Fruit fly (Drosophila melanogaster) whole organism, embryonic: ENCODE measurements around the gene Torsin.

Source experiments
- Ada2b ChIP-seq: fragments of 200-800 bp; sonication (Bioruptor generic); IDR thresholded peaks from 2 replicates; pipeline ENCODE4 v1.3.6; 2022; ENCODE audit warnings: missing biosample characterization, missing genetic modification characterization
- Antp ChIP-seq: fragments of 200-800 bp; sonication (Bioruptor generic); optimal IDR thresholded peaks from 3 replicates; lab custom pipeline; 2016; ENCODE audit warnings: missing biosample characterization, missing genetic modification characterization
- CG12071 ChIP-seq: fragments of 200-800 bp; sonication (Bioruptor generic); optimal IDR thresholded peaks from 3 replicates; lab custom pipeline; 2018; ENCODE audit warnings: missing biosample characterization, mild to moderate bottlenecking, missing genetic modification characterization
- CG12104 ChIP-seq: fragments of 200-800 bp; sonication (Bioruptor generic); optimal IDR thresholded peaks from 3 replicates; lab custom pipeline; 2016; ENCODE audit warnings: missing biosample characterization, missing genetic modification characterization
- CG1233 ChIP-seq: fragments of 200-800 bp; sonication (Bioruptor generic); optimal IDR thresholded peaks from 4 replicates; lab custom pipeline; 2018; ENCODE audit warnings: missing biosample characterization, mild to moderate bottlenecking, missing genetic modification characterization
- CG12744 ChIP-seq: fragments of 200-800 bp; sonication (Bioruptor generic); optimal IDR thresholded peaks from 2 replicates; lab custom pipeline; 2016; ENCODE audit warnings: missing biosample characterization, missing genetic modification characterization
- CG17385 ChIP-seq: fragments of 200-800 bp; sonication (Bioruptor generic); optimal IDR thresholded peaks from 3 replicates; lab custom pipeline; 2018; ENCODE audit warnings: missing biosample characterization, mild to moderate bottlenecking, missing genetic modification characterization
- CG18011 ChIP-seq: fragments of 200-800 bp; sonication (Bioruptor generic); optimal IDR thresholded peaks from 2 replicates; lab custom pipeline; 2017; ENCODE audit warnings: missing biosample characterization, missing genetic modification characterization, mild to moderate bottlenecking, moderate library complexity, missing genotype
- CG31365 ChIP-seq: fragments of 200-800 bp; sonication (Bioruptor generic); optimal IDR thresholded peaks from 2 replicates; lab custom pipeline; 2018; ENCODE audit warnings: missing biosample characterization, mild to moderate bottlenecking, missing genetic modification characterization
- CG3163 ChIP-seq: fragments of 200-800 bp; sonication (Bioruptor generic); optimal IDR thresholded peaks from 3 replicates; lab custom pipeline; 2016; ENCODE audit warnings: missing biosample characterization, missing genetic modification characterization
- CG32767 ChIP-seq: fragments of 200-800 bp; sonication (Bioruptor generic); IDR thresholded peaks from 2 replicates; pipeline ENCODE4 v1.3.6; 2022; ENCODE audit warnings: missing biosample characterization, missing genetic modification characterization
- CG32772 ChIP-seq: fragments of 200-800 bp; sonication (Bioruptor generic); IDR thresholded peaks from 2 replicates; pipeline ENCODE4 v1.3.6; 2022; ENCODE audit warnings: missing biosample characterization, missing genetic modification characterization
- CG42726 ChIP-seq: fragments of 200-800 bp; sonication (Bioruptor generic); IDR thresholded peaks from 2 replicates; pipeline ENCODE4 v1.3.6; 2022; ENCODE audit warnings: missing biosample characterization, missing genetic modification characterization; ENCODE audit not compliant: partially characterized antibody
- CG4404 ChIP-seq: fragments of 200-800 bp; sonication (Bioruptor generic); IDR thresholded peaks from 2 replicates; pipeline ENCODE4 v1.3.6; 2022; ENCODE audit warnings: missing biosample characterization, missing genetic modification characterization
- CG5180 ChIP-seq: fragments of 200-800 bp; sonication (Bioruptor generic); optimal IDR thresholded peaks from 3 replicates; lab custom pipeline; 2017; ENCODE audit warnings: missing biosample characterization, missing genetic modification characterization, mild to moderate bottlenecking, moderate library complexity, missing genetic modification reagents
- CG5245 ChIP-seq: fragments of 200-800 bp; sonication (Bioruptor generic); optimal IDR thresholded peaks from 3 replicates; lab custom pipeline; 2016; ENCODE audit warnings: missing biosample characterization, missing genetic modification characterization
- CG6765 ChIP-seq: fragments of 200-800 bp; sonication (Bioruptor generic); optimal IDR thresholded peaks from 3 replicates; lab custom pipeline; 2017; ENCODE audit warnings: missing biosample characterization, mild to moderate bottlenecking, missing genetic modification characterization
- CG7372 ChIP-seq: fragments of 200-800 bp; sonication (Bioruptor generic); IDR thresholded peaks from 2 replicates; pipeline ENCODE4 v1.3.6; 2022; ENCODE audit warnings: missing biosample characterization, missing genetic modification characterization
- CG8388 ChIP-seq: fragments of 200-800 bp; sonication (Bioruptor generic); optimal IDR thresholded peaks from 2 replicates; lab custom pipeline; 2019; ENCODE audit warnings: missing biosample characterization, mild to moderate bottlenecking, missing genetic modification characterization, moderate library complexity
- CG9727 ChIP-seq: fragments of 200-800 bp; sonication (Bioruptor generic); optimal IDR thresholded peaks from 3 replicates; lab custom pipeline; 2017; ENCODE audit warnings: missing biosample characterization, mild to moderate bottlenecking, missing genetic modification characterization
- Dfd ChIP-seq, 2 experiments: fragments of >200 bp; optimal IDR thresholded peaks; 2 replicates each; lab custom pipeline; 2017; ENCODE audit warnings: missing biosample characterization in 2 of 2, missing genetic modification characterization in 2 of 2
- Dip2 ChIP-seq: fragments of 200-800 bp; sonication (Bioruptor generic); IDR thresholded peaks from 2 replicates; pipeline ENCODE4 v1.3.6; 2022; ENCODE audit warnings: missing biosample characterization, missing genetic modification characterization
- Ets65A ChIP-seq: fragments of 200-800 bp; sonication (Bioruptor generic); peaks from one replicate; lab custom pipeline; 2016; ENCODE audit warnings: missing biosample characterization, missing genetic modification characterization
- HmgZ ChIP-seq: fragments of 200-800 bp; sonication (Bioruptor generic); optimal IDR thresholded peaks from 2 replicates; lab custom pipeline; 2018; ENCODE audit warnings: missing biosample characterization, mild to moderate bottlenecking, missing genetic modification characterization
- Pdp1 ChIP-seq, 2 experiments: fragments of 200-800 bp; sonication (Bioruptor generic); optimal IDR thresholded peaks; 3 replicates each; lab custom pipeline; 2016; ENCODE audit warnings: missing biosample characterization in 2 of 2, missing genetic modification characterization in 2 of 2, mild to moderate bottlenecking in 1 of 2, moderate library complexity in 1 of 2
- Poxn ChIP-seq: fragments of 200-800 bp; sonication (Bioruptor generic); IDR thresholded peaks from 2 replicates; pipeline ENCODE4 v1.3.6; 2022; ENCODE audit warnings: missing biosample characterization, missing genetic modification characterization
- Trl ChIP-seq, 3 experiments: fragments of >200 bp in 2 of 3; fragments of 200-800 bp in 1 of 3; sonication (Bioruptor generic) in 1 of 3; optimal IDR thresholded peaks; 2 replicates in 1 of 3; 3 replicates in 2 of 3; lab custom pipeline; 2016 to 2017; ENCODE audit warnings: missing biosample characterization in 1 of 3, missing genetic modification characterization in 1 of 3
- ato ChIP-seq: fragments of 200-800 bp; sonication (Bioruptor generic); IDR thresholded peaks from 2 replicates; pipeline ENCODE4 v1.3.6; 2022; ENCODE audit warnings: missing biosample characterization, missing genetic modification characterization; ENCODE audit not compliant: partially characterized antibody
- cg ChIP-seq: fragments of 200-800 bp; sonication (Bioruptor generic); optimal IDR thresholded peaks from 3 replicates; lab custom pipeline; 2019; ENCODE audit warnings: missing biosample characterization, mild to moderate bottlenecking, missing genetic modification characterization, moderate library complexity
- corto ChIP-seq: fragments of 200-800 bp; sonication (Bioruptor generic); optimal IDR thresholded peaks from 2 replicates; lab custom pipeline; 2016; ENCODE audit warnings: missing biosample characterization, mild to moderate bottlenecking, missing genetic modification characterization, moderate library complexity
- hbn ChIP-seq: fragments of 200-800 bp; sonication (Bioruptor generic); IDR thresholded peaks from 2 replicates; pipeline ENCODE4 v1.3.6; 2022; ENCODE audit warnings: missing biosample characterization, missing genetic modification characterization; ENCODE audit not compliant: partially characterized antibody
- jing ChIP-seq: fragments of 200-800 bp; sonication (Bioruptor generic); optimal IDR thresholded peaks from 2 replicates; lab custom pipeline; 2018; ENCODE audit warnings: missing biosample characterization, mild to moderate bottlenecking, missing genetic modification characterization
- lbe ChIP-seq: fragments of 200-800 bp; sonication (Bioruptor generic); optimal IDR thresholded peaks from 2 replicates; lab custom pipeline; 2016; ENCODE audit warnings: missing biosample characterization, mild to moderate bottlenecking, missing genetic modification characterization
- pita ChIP-seq: fragments of 200-800 bp; sonication (Bioruptor generic); optimal IDR thresholded peaks from 2 replicates; lab custom pipeline; 2017; ENCODE audit warnings: missing biosample characterization, mild to moderate bottlenecking, missing genetic modification characterization
- pzg ChIP-seq: fragments of 200-800 bp; sonication (Bioruptor generic); optimal IDR thresholded peaks from 3 replicates; lab custom pipeline; 2018; ENCODE audit warnings: missing biosample characterization, mild to moderate bottlenecking, missing genetic modification characterization, moderate library complexity
- slbo ChIP-seq: fragments of 200-800 bp; sonication (Bioruptor generic); IDR thresholded peaks from 2 replicates; pipeline ENCODE4 v1.3.6; 2022; ENCODE audit warnings: missing biosample characterization, missing genetic modification characterization
- tin ChIP-seq: fragments of 200-800 bp; sonication (Bioruptor generic); optimal IDR thresholded peaks from 3 replicates; lab custom pipeline; 2016; ENCODE audit warnings: missing biosample characterization, missing genetic modification characterization
- trh ChIP-seq: fragments of 200-800 bp; sonication (Bioruptor generic); optimal IDR thresholded peaks from 2 replicates; lab custom pipeline; 2016; ENCODE audit warnings: missing biosample characterization, missing genetic modification characterization
- unc-4 ChIP-seq: fragments of 200-800 bp; sonication (Bioruptor generic); IDR thresholded peaks from 2 replicates; pipeline ENCODE4 v1.3.6; 2022; ENCODE audit warnings: missing biosample characterization, missing genetic modification characterization; ENCODE audit not compliant: partially characterized antibody
- zen2 ChIP-seq: fragments of 200-800 bp; sonication (Bioruptor generic); IDR thresholded peaks from 3 replicates; pipeline ENCODE4 v1.3.6; 2022; ENCODE audit warnings: missing biosample characterization, missing genetic modification characterization; ENCODE audit not compliant: partially characterized antibody

The Torsin gene

dm6 chrX:4649751-4650150 lies at the start of gene Torsin, which contains the start of gene Cbp80 (continued):
- TF ChIP-seq tin (GFP tag; lab: Kevin White, UChicago) (no peak), CG12071 (GFP tag; lab: Kevin White, UChicago) (no peak), CG18011 (no peak), ato (GFP tag; lab: Robert Waterston, UW) (peak; percentile 71), HmgZ (tag; lab: Kevin White, UChicago) (peak; percentile 19), hbn (GFP tag; lab: Robert Waterston, UW) (peak; percentile 79), Ada2b (GFP tag; lab: Robert Waterston, UW) (0 out of 2 replicates have a peak, but pooled peaks have one; percentile 9), CG9727 (GFP tag; lab: Kevin White, UChicago) (peak; percentile 1), pzg (GFP tag; lab: Kevin White, UChicago) (peak; percentile 52), CG6765 (GFP tag; lab: Kevin White, UChicago) (no peak), CG32772 (GFP tag; lab: Robert Waterston, UW) (peak; percentile 68), Antp (GFP tag; lab: Kevin White, UChicago) (peak; percentile 33), CG42726 (GFP tag; lab: Robert Waterston, UW) (peak; percentile 33; the same call in 1 of the 2 replicates), Poxn (no peak), slbo (GFP tag; lab: Robert Waterston, UW) (peak; percentile 48; the same call in 1 of the 2 replicates), CG4404 (GFP tag; lab: Robert Waterston, UW) (no peak), zen2 (GFP tag; lab: Robert Waterston, UW) (peak; percentile 73; the same call in 2 of the 3 replicates), CG17385 (GFP tag; lab: Kevin White, UChicago) (no peak)

- TF ChIP-seq jing (GFP tag; lab: Kevin White, UChicago) (no peak), HmgZ (tag; lab: Kevin White, UChicago) (no peak), cg (GFP tag; lab: Kevin White, UChicago) (peak; percentile 69), unc-4 (GFP tag; lab: Robert Waterston, UW) (no peak), CG31365 (no peak), lbe (GFP tag; lab: Kevin White, UChicago) (no peak), CG12744 (no peak), Dip2 (no peak), Dfd (GFP tag; optimal IDR thresholded peaks at IDR 0.05; lab: Kevin White, UChicago) (peak in 1 of 2 experiments; percentile 64), CG32767 (GFP tag; lab: Robert Waterston, UW) (0 out of 2 replicates have a peak, but pooled peaks have one; percentile 13), CG12104 (GFP tag; lab: Kevin White, UChicago) (no peak), CG7372 (GFP tag; lab: Robert Waterston, UW) (no peak), corto (GFP tag; lab: Kevin White, UChicago) (no peak), CG1233 (GFP tag; lab: Kevin White, UChicago) (no peak), CG3163 (no peak), trh (GFP tag; lab: Kevin White, UChicago) (no peak), pita (GFP tag; lab: Kevin White, UChicago) (peak; percentile 9), CG5180 (no peak)
- TF ChIP-seq, all 482 proteins: peak for 4
These were observed 49.5 kb upstream of the Torsin start for dm6 chrX:4699370-4699769.

dm6 chrX:4694104-4694503 lies 44.3 kb upstream of the Torsin start:
- TF ChIP-seq CG8388 (GFP tag; lab: Kevin White, UChicago) (no peak), Trl (optimal IDR thresholded peaks at IDR 0.05; lab: Kevin White, UChicago) (peak; percentile 60 to 67), Trl (GFP tag; optimal IDR thresholded peaks at IDR 0.05; lab: Kevin White, UChicago) (no peak), CG5245 (no peak), Ets65A (GFP tag; lab: Kevin White, UChicago) (peak; percentile 31), Pdp1 (GFP tag; optimal IDR thresholded peaks at IDR 0.05; lab: Kevin White, UChicago) (peak in 1 of 2 experiments; percentile 81)
